Worm (Caenorhabditis elegans): ENCODE data around the gene str-10.

str-10 gene

DNA sequence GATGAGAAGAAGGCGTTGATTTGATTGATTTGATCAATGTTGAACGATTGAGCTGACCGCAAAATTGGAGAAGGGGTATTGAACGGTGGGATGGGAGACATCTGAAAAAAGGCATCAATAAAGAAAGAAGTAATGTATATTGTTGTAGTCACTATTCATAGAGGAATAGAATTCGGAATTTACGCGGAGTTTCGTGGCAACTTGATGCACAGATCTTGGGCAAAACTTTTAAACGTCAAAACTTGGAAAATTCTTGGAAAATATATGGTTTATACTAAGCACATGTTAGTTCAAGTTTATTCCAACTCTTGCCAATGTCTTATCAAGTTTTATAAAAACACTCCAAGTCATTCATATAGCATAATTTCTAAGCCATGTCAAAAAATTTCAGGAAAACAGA, 44.0 kb downstream of the str-10 start, which contains the start of gene F17H10.4:
Gene F17H10.4 (minus strand): TSS at position 101 of the 400 bp plus-strand sequence.
- TF ChIP-seq fkh-10 (GFP tag; optimal IDR thresholded peaks at IDR 0.05) (no peak), nhr-77 (tag; optimal IDR thresholded peaks at IDR 0.05) (no peak), aly-2 (tag; optimal IDR thresholded peaks at IDR 0.05) (no peak), lsy-12 (tag; optimal IDR thresholded peaks at IDR 0.05) (no peak), elt-1 (tag; optimal IDR thresholded peaks at IDR 0.05) (no peak), ceh-28 (tag; optimal IDR thresholded peaks at IDR 0.05) (no peak)

DNA sequence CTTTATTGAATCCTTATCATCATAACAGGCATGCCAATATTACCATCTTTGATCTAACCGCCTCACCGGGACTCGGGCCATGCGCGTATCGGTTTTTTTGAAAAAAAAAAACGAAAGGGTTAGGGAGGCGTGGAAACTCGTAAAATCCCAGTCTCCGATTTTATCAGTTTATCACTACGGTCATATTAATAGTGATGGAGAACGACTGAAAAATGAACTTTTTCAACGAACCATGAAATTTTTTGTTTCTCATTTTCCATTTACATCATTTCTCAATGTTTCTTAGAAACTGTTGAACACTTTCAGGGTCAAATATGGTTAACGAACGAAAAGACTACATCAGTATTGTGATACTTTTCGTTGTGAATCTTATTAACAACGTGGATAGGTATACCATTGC, 47.5 kb downstream of the str-10 start, which contains the start of gene spin-3:
Gene spin-3 (plus strand): TSS at position 301 of the 400 bp plus-strand sequence.
- TF ChIP-seq elt-2 (tag; optimal IDR thresholded peaks at IDR 0.05) (peak; percentile 21), nhr-25 (tag; optimal IDR thresholded peaks at IDR 0.05) (no peak)

Measured in whole organism, L3 larva.